Worm (Caenorhabditis elegans): Measurements from ENCODE around the gene C35D10.5.

ce11 chrIII:4887291-4887690 is 25.1 kb downstream of the C35D10.5 start, which contains the start of gene clec-6:
- TF ChIP-seq alr-1 (tag; optimal IDR thresholded peaks at IDR 0.05; ENCODE audit: borderline replicate concordance) (no peak), nhr-11 (tag; optimal IDR thresholded peaks at IDR 0.05) (no peak), nhr-76 (tag; optimal IDR thresholded peaks at IDR 0.05) (no peak)

Data from whole organism, L1 larva.